Worm (Caenorhabditis elegans) whole organism, young adult: ENCODE results near the gene Y65A5A.1.

ENCODE experiments used
- B0019.2 ChIP-seq: fragments of 200-800 bp; sonication (Bioruptor generic); conservative IDR thresholded peaks from 2 replicates; pipeline ENCODE4 v1.3.6; 2022; ENCODE audit warnings: missing genetic modification reagents, missing genetic modification characterization, missing compliant biosample characterization
- C06A6.2 ChIP-seq: fragments of 200-800 bp; sonication (Bioruptor generic); conservative IDR thresholded peaks from 2 replicates; pipeline ENCODE4 v1.3.6; 2022; ENCODE audit warnings: missing genetic modification characterization, missing compliant biosample characterization
- C17E4.6 ChIP-seq: fragments of 200-800 bp; sonication (Bioruptor generic); IDR thresholded peaks from 2 replicates; pipeline ENCODE4 v1.3.6; 2022; ENCODE audit warnings: missing genetic modification reagents, missing genetic modification characterization, missing compliant biosample characterization
- F10E7.11 ChIP-seq: sonication (generic microtip); optimal IDR thresholded peaks from 2 replicates; lab custom pipeline; 2017; ENCODE audit warnings: mild to moderate bottlenecking, missing genetic modification characterization, moderate library complexity, missing compliant biosample characterization
- F22D6.2 ChIP-seq: sonication (generic microtip); optimal IDR thresholded peaks from 2 replicates; lab custom pipeline; 2016; ENCODE audit warnings: mild to moderate bottlenecking, missing genetic modification characterization, missing compliant biosample characterization
- F33H1.4 ChIP-seq: fragments of 200-800 bp; sonication (Bioruptor generic); IDR thresholded peaks from 2 replicates; pipeline ENCODE4 v1.3.6; 2022; ENCODE audit warnings: missing genetic modification reagents, missing genetic modification characterization, missing compliant biosample characterization
- F49E8.2 ChIP-seq: sonication (generic microtip); optimal IDR thresholded peaks from 3 replicates; lab custom pipeline; 2017; ENCODE audit warnings: missing genetic modification characterization, mild to moderate bottlenecking, missing compliant biosample characterization, antibody characterized with exemption, moderate library complexity; ENCODE audit not compliant: insufficient read depth
- Y56A3A.18 ChIP-seq: fragments of 200-800 bp; sonication (Bioruptor generic); IDR thresholded peaks from 2 replicates; pipeline ENCODE4 v1.3.6; 2022; ENCODE audit warnings: missing genetic modification reagents, missing genetic modification characterization, missing compliant biosample characterization
- Y67H2A.10 ChIP-seq: fragments of 200-800 bp; sonication (Bioruptor generic); conservative IDR thresholded peaks from 2 replicates; pipeline ENCODE4 v1.3.6; 2022; ENCODE audit warnings: missing genetic modification reagents, missing genetic modification characterization, missing compliant biosample characterization
- Y79H2A.3 ChIP-seq: fragments of 200-800 bp; sonication (Bioruptor generic); conservative IDR thresholded peaks from 2 replicates; pipeline ENCODE4 v1.3.6; 2022; ENCODE audit warnings: missing genetic modification reagents, missing genetic modification characterization, missing compliant biosample characterization
- akir-1 ChIP-seq: fragments of 200-800 bp; sonication (Bioruptor generic); optimal IDR thresholded peaks from 2 replicates; lab custom pipeline; 2018; ENCODE audit warnings: mild to moderate bottlenecking, missing genetic modification characterization, moderate library complexity, missing compliant biosample characterization
- attf-5 ChIP-seq: fragments of 200-800 bp; sonication (Bioruptor generic); optimal IDR thresholded peaks from 2 replicates; lab custom pipeline; 2018; ENCODE audit warnings: mild to moderate bottlenecking, missing genetic modification characterization, missing compliant biosample characterization
- attf-6 ChIP-seq: fragments of 200-800 bp; sonication (Bioruptor generic); IDR thresholded peaks from 2 replicates; pipeline ENCODE4 v1.3.6; 2022; ENCODE audit warnings: missing genetic modification reagents, missing genetic modification characterization, missing compliant biosample characterization
- bed-1 ChIP-seq: fragments of 200-800 bp; sonication (Bioruptor generic); IDR thresholded peaks from 2 replicates; pipeline ENCODE4 v1.3.6; 2022; ENCODE audit warnings: missing genetic modification reagents, missing genetic modification characterization, missing compliant biosample characterization
- ccch-3 ChIP-seq: fragments of 200-800 bp; sonication (Bioruptor generic); optimal IDR thresholded peaks from 2 replicates; lab custom pipeline; 2018; ENCODE audit warnings: mild to moderate bottlenecking, missing genetic modification characterization, missing compliant biosample characterization
- ceh-27 ChIP-seq: fragments of 200-800 bp; sonication (Bioruptor generic); optimal IDR thresholded peaks from 2 replicates; lab custom pipeline; 2018; ENCODE audit warnings: mild to moderate bottlenecking, missing genetic modification characterization, moderate library complexity, missing compliant biosample characterization
- ceh-40 ChIP-seq: fragments of 200-800 bp; sonication (Bioruptor generic); IDR thresholded peaks from 2 replicates; pipeline ENCODE4 v1.3.6; 2022; ENCODE audit warnings: missing genetic modification characterization, missing compliant biosample characterization
- chd-7 ChIP-seq: sonication (generic microtip); optimal IDR thresholded peaks from 2 replicates; lab custom pipeline; 2016; ENCODE audit warnings: mild to moderate bottlenecking, missing genetic modification characterization, moderate library complexity, missing compliant biosample characterization
- die-1 ChIP-seq: sonication (generic microtip); optimal IDR thresholded peaks from 2 replicates; lab custom pipeline; 2016; ENCODE audit warnings: missing genotype, mild to moderate bottlenecking, missing genetic modification characterization, missing compliant biosample characterization
- dox-1 ChIP-seq: fragments of 200-800 bp; sonication (Bioruptor generic); IDR thresholded peaks from 2 replicates; pipeline ENCODE4 v1.3.6; 2022; ENCODE audit warnings: missing genetic modification reagents, missing genetic modification characterization, missing compliant biosample characterization
- dpl-1 ChIP-seq: fragments of 150-350 bp; optimal IDR thresholded peaks from 2 replicates; lab custom pipeline; 2014; ENCODE audit warnings: missing biosample characterization, missing genetic modification reagents, missing genetic modification characterization
- egl-18 ChIP-seq: fragments of 200-800 bp; sonication (Bioruptor generic); IDR thresholded peaks from 2 replicates; pipeline ENCODE4 v1.3.6; 2022; ENCODE audit warnings: missing genetic modification reagents, missing genetic modification characterization, missing compliant biosample characterization
- egl-44 ChIP-seq: fragments of 200-800 bp; sonication (Bioruptor generic); IDR thresholded peaks from 2 replicates; pipeline ENCODE4 v1.3.6; 2022; ENCODE audit warnings: missing genetic modification reagents, missing genetic modification characterization, missing compliant biosample characterization
- egrh-3 ChIP-seq: fragments of 200-800 bp; sonication (Bioruptor generic); IDR thresholded peaks from 2 replicates; pipeline ENCODE4 v1.3.6; 2022; ENCODE audit warnings: missing genetic modification reagents, missing genetic modification characterization, missing compliant biosample characterization
- ets-4 ChIP-seq: fragments of 200-800 bp; sonication (Bioruptor generic); optimal IDR thresholded peaks from 2 replicates; lab custom pipeline; 2018; ENCODE audit warnings: mild to moderate bottlenecking, missing genetic modification characterization, missing compliant biosample characterization
- gei-17 ChIP-seq: fragments of 200-800 bp; sonication (Bioruptor generic); optimal IDR thresholded peaks from 2 replicates; lab custom pipeline; 2018; ENCODE audit warnings: mild to moderate bottlenecking, missing genetic modification characterization, missing compliant biosample characterization
- hmg-20 ChIP-seq: fragments of 200-800 bp; sonication (Bioruptor generic); IDR thresholded peaks from 2 replicates; pipeline ENCODE4 v1.3.6; 2022; ENCODE audit warnings: missing genetic modification reagents, missing genetic modification characterization, missing compliant biosample characterization
- lin-35 ChIP-seq, 3 experiments: fragments of 150-350 bp in 2 of 3; sonication (generic microtip) in 1 of 3; optimal IDR thresholded peaks; 2 replicates each; lab custom pipeline; 2014 to 2018; ENCODE audit warnings: missing biosample characterization in 3 of 3, missing genetic modification characterization in 3 of 3, missing genetic modification reagents in 3 of 3
- madf-3 ChIP-seq: fragments of 200-800 bp; sonication (Bioruptor generic); IDR thresholded peaks from 2 replicates; pipeline ENCODE4 v1.3.6; 2022; ENCODE audit warnings: missing genetic modification reagents, missing genetic modification characterization, missing compliant biosample characterization
- mxl-1 ChIP-seq: sonication (generic microtip); optimal IDR thresholded peaks from 2 replicates; lab custom pipeline; 2016; ENCODE audit warnings: missing genetic modification characterization, missing compliant biosample characterization
- nfya-1 ChIP-seq: sonication (generic microtip); optimal IDR thresholded peaks from 2 replicates; lab custom pipeline; 2017; ENCODE audit warnings: antibody characterized with exemption, missing compliant biosample characterization, missing genetic modification characterization, borderline replicate concordance; ENCODE audit not compliant: insufficient read depth
- nhr-179 ChIP-seq: sonication (generic microtip); optimal IDR thresholded peaks from 2 replicates; lab custom pipeline; 2016; ENCODE audit warnings: mild to moderate bottlenecking, missing genetic modification characterization, missing compliant biosample characterization
- nhr-27 ChIP-seq: fragments of 200-800 bp; sonication (Bioruptor generic); optimal IDR thresholded peaks from 2 replicates; lab custom pipeline; 2018; ENCODE audit warnings: mild to moderate bottlenecking, missing genetic modification characterization, moderate library complexity, missing compliant biosample characterization
- nhr-80 ChIP-seq: sonication (generic microtip); optimal IDR thresholded peaks from 2 replicates; lab custom pipeline; 2016; ENCODE audit warnings: missing genetic modification characterization, missing compliant biosample characterization
- pbrm-1 ChIP-seq: fragments of 200-800 bp; sonication (Bioruptor generic); IDR thresholded peaks from 2 replicates; pipeline ENCODE4 v1.3.6; 2022; ENCODE audit warnings: missing genetic modification reagents, missing genetic modification characterization, missing compliant biosample characterization
- rec-8 ChIP-seq, 2 experiments: sonication (generic microtip); optimal IDR thresholded peaks; 2 replicates each; lab custom pipeline; 2016; ENCODE audit warnings: mild to moderate bottlenecking in 2 of 2, missing genetic modification characterization in 2 of 2, missing genetic modification reagents in 2 of 2, missing genotype in 2 of 2, missing biosample characterization in 1 of 2, missing compliant biosample characterization in 1 of 2, moderate library complexity in 1 of 2
- rpc-1 ChIP-seq, 2 experiments: fragments of 150-350 bp in 1 of 2; sonication (generic microtip) in 1 of 2; optimal IDR thresholded peaks; 2 replicates each; lab custom pipeline; 2014 to 2018; ENCODE audit warnings: missing biosample characterization in 1 of 2, missing genetic modification characterization in 1 of 2, missing genetic modification reagents in 1 of 2, missing genotype in 1 of 2
- sea-2 ChIP-seq: fragments of 200-800 bp; sonication (Bioruptor generic); IDR thresholded peaks from 2 replicates; pipeline ENCODE4 v1.3.6; 2022; ENCODE audit warnings: missing genetic modification characterization, missing compliant biosample characterization
- snpc-1.1 ChIP-seq: sonication (generic microtip); optimal IDR thresholded peaks from 2 replicates; lab custom pipeline; 2017; ENCODE audit warnings: missing genetic modification characterization, mild to moderate bottlenecking, missing compliant biosample characterization, antibody characterized with exemption, moderate library complexity, missing genotype, missing genetic modification reagents; ENCODE audit not compliant: insufficient read depth
- snpc-3.4 ChIP-seq: sonication (generic microtip); optimal IDR thresholded peaks from 2 replicates; lab custom pipeline; 2017; ENCODE audit warnings: missing genetic modification characterization, mild to moderate bottlenecking, missing compliant biosample characterization, antibody characterized with exemption, moderate library complexity, missing genotype, missing genetic modification reagents
- tlf-1 ChIP-seq: fragments of 200-800 bp; sonication (Bioruptor generic); optimal IDR thresholded peaks from 2 replicates; lab custom pipeline; 2018; ENCODE audit warnings: mild to moderate bottlenecking, missing genetic modification characterization, missing compliant biosample characterization
- unc-130 ChIP-seq: sonication (generic microtip); optimal IDR thresholded peaks from 2 replicates; lab custom pipeline; 2016; ENCODE audit warnings: missing genetic modification reagents, missing genetic modification characterization, missing compliant biosample characterization
- unc-62 ChIP-seq: fragments of 150-350 bp; optimal IDR thresholded peaks from 2 replicates; lab custom pipeline; 2014; ENCODE audit warnings: missing biosample characterization, missing genetic modification reagents, missing genetic modification characterization
- zfh-2 ChIP-seq: fragments of 200-800 bp; sonication (Bioruptor generic); conservative IDR thresholded peaks from 2 replicates; pipeline ENCODE4 v1.3.6; 2022; ENCODE audit warnings: missing genetic modification reagents, missing genetic modification characterization, missing compliant biosample characterization
- ztf-22 ChIP-seq: fragments of 200-800 bp; sonication (Bioruptor generic); optimal IDR thresholded peaks from 2 replicates; lab custom pipeline; 2018; ENCODE audit warnings: mild to moderate bottlenecking, missing genetic modification characterization, moderate library complexity, missing compliant biosample characterization
- ztf-25 ChIP-seq: fragments of 200-800 bp; sonication (Bioruptor generic); IDR thresholded peaks from 2 replicates; pipeline ENCODE4 v1.3.6; 2022; ENCODE audit warnings: missing genetic modification reagents, missing genetic modification characterization, missing compliant biosample characterization
- ztf-26 ChIP-seq: sonication (generic microtip); optimal IDR thresholded peaks from 2 replicates; lab custom pipeline; 2017; ENCODE audit warnings: missing genetic modification characterization, missing compliant biosample characterization
- ztf-3 ChIP-seq: fragments of 200-800 bp; sonication (Bioruptor generic); optimal IDR thresholded peaks from 2 replicates; lab custom pipeline; 2018; ENCODE audit warnings: mild to moderate bottlenecking, missing genetic modification characterization, missing compliant biosample characterization

Y65A5A.1 gene

DNA sequence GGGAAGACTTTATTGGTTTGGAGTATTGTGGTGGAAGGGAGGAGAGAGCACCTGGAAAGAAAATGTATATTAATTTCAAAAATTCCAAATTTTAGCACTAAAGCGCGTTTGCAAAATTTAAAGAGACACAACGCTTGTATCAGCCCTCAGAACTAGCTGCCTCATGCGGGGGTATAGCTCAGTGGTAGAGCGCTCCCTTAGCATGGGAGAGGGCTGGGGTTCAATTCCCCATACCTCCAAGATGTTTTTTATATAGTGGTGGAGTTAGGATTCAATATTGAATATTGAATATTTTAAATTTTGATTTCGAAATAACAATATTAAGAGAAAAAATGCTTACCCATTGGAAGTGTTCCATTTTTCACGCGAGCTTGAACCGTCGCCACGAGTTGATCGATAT lies 609 bp downstream of the Y65A5A.1 start (continued):
- TF ChIP-seq nfya-1 (tag; lab: Kevin White, UChicago) (no peak), ztf-3 (no peak), nhr-27 (tag; lab: Kevin White, UChicago) (peak; percentile 15), ets-4 (GFP tag; lab: Kevin White, UChicago) (no peak), snpc-3.4 (peak; percentile 31), lin-35 (GFP tag; optimal IDR thresholded peaks at IDR 0.05; lab: Kevin White, UChicago) (peak in 1 of 3 experiments; percentile 32), C17E4.6 (GFP tag; lab: Robert Waterston, UW) (no peak), nhr-179 (peak; percentile 56), F49E8.2 (tag; lab: Kevin White, UChicago) (peak; percentile 67), unc-62 (GFP tag; lab: Kevin White, UChicago) (no peak), pbrm-1 (peak; percentile 71), snpc-1.1 (tag; lab: Kevin White, UChicago) (peak; percentile 38), unc-130 (GFP tag; lab: Kevin White, UChicago) (no peak), nhr-80 (tag; lab: Kevin White, UChicago) (no peak), ccch-3 (GFP tag; lab: Kevin White, UChicago) (no peak), rec-8 (tag; optimal IDR thresholded peaks at IDR 0.05; lab: Kevin White, UChicago) (peak; percentile 43 to 66), bed-1 (GFP tag; lab: Robert Waterston, UW) (peak; percentile 89; the same call in 1 of the 2 replicates), die-1 (tag; lab: Kevin White, UChicago) (peak; percentile 86), ceh-40 (GFP tag; lab: Robert Waterston, UW) (0 out of 2 replicates have a peak, but pooled peaks have one; percentile 77), sea-2 (GFP tag; lab: Robert Waterston, UW) (no peak), egrh-3 (GFP tag; lab: Robert Waterston, UW) (0 out of 2 replicates have a peak, but pooled peaks have one; percentile 34), ceh-27 (GFP tag; lab: Kevin White, UChicago) (peak; percentile 47), F33H1.4 (GFP tag; lab: Robert Waterston, UW) (no peak), ztf-26 (tag; lab: Kevin White, UChicago) (no peak), mxl-1 (tag; lab: Kevin White, UChicago) (peak; percentile 64), rpc-1 (optimal IDR thresholded peaks at IDR 0.05; lab: Kevin White, UChicago) (peak; percentile 92), rpc-1 (tag; optimal IDR thresholded peaks at IDR 0.05; lab: Kevin White, UChicago) (peak; percentile 91), Y67H2A.10 (GFP tag; lab: Robert Waterston, UW) (no peak), madf-3 (no peak), egl-18 (GFP tag; lab: Robert Waterston, UW) (no peak), dox-1 (GFP tag; lab: Robert Waterston, UW) (no peak; the same call in 1 of the 2 replicates), gei-17 (no peak), ztf-25 (GFP tag; lab: Robert Waterston, UW) (0 out of 2 replicates have a peak, but pooled peaks have one; percentile 61), attf-6 (GFP tag; lab: Robert Waterston, UW) (peak; percentile 94), F10E7.11 (tag; lab: Kevin White, UChicago) (no peak), dpl-1 (GFP tag; lab: Kevin White, UChicago) (no peak), Y79H2A.3 (no peak), Y56A3A.18 (peak; percentile 49; the same call in 1 of the 2 replicates), akir-1 (GFP tag; lab: Kevin White, UChicago) (no peak), ztf-22 (GFP tag; lab: Kevin White, UChicago) (no peak), attf-5 (GFP tag; lab: Kevin White, UChicago) (peak; percentile 21), B0019.2 (GFP tag; lab: Robert Waterston, UW) (no peak), chd-7 (peak; percentile 62), C06A6.2 (no peak), F22D6.2 (tag; lab: Kevin White, UChicago) (no peak), zfh-2 (GFP tag; lab: Robert Waterston, UW) (peak; percentile 28; the same call in 1 of the 2 replicates), tlf-1 (GFP tag; lab: Kevin White, UChicago) (peak; percentile 40), egl-44 (GFP tag; lab: Robert Waterston, UW) (peak; percentile 90), hmg-20 (GFP tag; lab: Robert Waterston, UW) (peak; percentile 84)
